Worm (Caenorhabditis elegans) whole organism, L4/young adult: ENCODE measurements around the gene C12D5.9.

Experiments
- W03F9.2 ChIP-seq: fragments of 150-350 bp; optimal IDR thresholded peaks from 2 replicates; lab custom pipeline; 2014; ENCODE audit warnings: missing biosample characterization, missing genetic modification characterization
- dao-5 ChIP-seq: sonication (generic microtip); optimal IDR thresholded peaks from 2 replicates; lab custom pipeline; 2016; ENCODE audit warnings: missing genotype, missing genetic modification characterization, moderate library complexity, missing compliant biosample characterization
- him-1 ChIP-seq: sonication (generic microtip); optimal IDR thresholded peaks from 2 replicates; lab custom pipeline; 2016; ENCODE audit warnings: missing genotype, missing genetic modification reagents, missing genetic modification characterization, missing compliant biosample characterization

C12D5.9 gene

ce11 chrV:7653567-7653966, 36.2 kb downstream of the C12D5.9 start, which contains the start of gene srh-200:
Gene srh-200 (minus strand): TSS chrV:7653667.
- TF ChIP-seq him-1 (no peak), dao-5 (tag; lab: Kevin White, UChicago) (no peak), W03F9.2 (tag; lab: Kevin White, UChicago) (no peak)

- TF ChIP-seq W03F9.2 (tag; lab: Kevin White, UChicago) = no peak
- no peak for TF ChIP-seq him-1
- no peak for TF ChIP-seq dao-5 (tag; lab: Kevin White, UChicago)
Measured at ce11 chrV:7651757-7652156, 38.0 kb downstream of the C12D5.9 start, which contains the start of gene srh-234. Gene srh-234 (minus strand): TSS chrV:7651857.

ce11 chrV:7649963-7650362, 39.8 kb downstream of the C12D5.9 start:
- TF ChIP-seq him-1 (no peak), dao-5 (tag; lab: Kevin White, UChicago) (no peak), W03F9.2 (tag; lab: Kevin White, UChicago) (no peak)

ce11 chrV:7647147-7647546, 42.6 kb downstream of the C12D5.9 start:
- TF ChIP-seq him-1 (no peak), dao-5 (tag; lab: Kevin White, UChicago) (no peak), W03F9.2 (tag; lab: Kevin White, UChicago) (no peak)

ce11 chrV:7645454-7645853, 44.3 kb downstream of the C12D5.9 start, which contains the start of gene str-47:
Gene str-47 (plus strand): TSS chrV:7645754.
- no peak for TF ChIP-seq dao-5 (tag; lab: Kevin White, UChicago)
- no peak for TF ChIP-seq him-1
- no peak for TF ChIP-seq W03F9.2 (tag; lab: Kevin White, UChicago)

ce11 chrV:7643416-7643815, 46.4 kb downstream of the C12D5.9 start, which contains the start of gene F07C4.11:
Gene F07C4.11 (minus strand): TSS chrV:7643516.
- TF ChIP-seq him-1 = no peak
- no peak for TF ChIP-seq dao-5 (tag; lab: Kevin White, UChicago)
- no peak for TF ChIP-seq W03F9.2 (tag; lab: Kevin White, UChicago)

ce11 chrV:7641718-7642117, 48.1 kb downstream of the C12D5.9 start:
- TF ChIP-seq dao-5 (tag; lab: Kevin White, UChicago) (no peak), W03F9.2 (tag; lab: Kevin White, UChicago) (no peak), him-1 (no peak)

- no peak for TF ChIP-seq W03F9.2 (tag; lab: Kevin White, UChicago)
- no peak for TF ChIP-seq dao-5 (tag; lab: Kevin White, UChicago)
- TF ChIP-seq him-1 = no peak
Measured at ce11 chrV:7639787-7640186, 50.0 kb downstream of the C12D5.9 start, which contains the start of gene F07C4.10. Gene F07C4.10 (minus strand): TSS chrV:7639887.

- TF ChIP-seq W03F9.2 (tag; lab: Kevin White, UChicago) (no peak), dao-5 (tag; lab: Kevin White, UChicago) (no peak), him-1 (no peak)
Measured at ce11 chrV:7639356-7639755, 50.4 kb downstream of the C12D5.9 start.
